Fruit fly (Drosophila melanogaster): ENCODE results near the gene CG5567.

DNA sequence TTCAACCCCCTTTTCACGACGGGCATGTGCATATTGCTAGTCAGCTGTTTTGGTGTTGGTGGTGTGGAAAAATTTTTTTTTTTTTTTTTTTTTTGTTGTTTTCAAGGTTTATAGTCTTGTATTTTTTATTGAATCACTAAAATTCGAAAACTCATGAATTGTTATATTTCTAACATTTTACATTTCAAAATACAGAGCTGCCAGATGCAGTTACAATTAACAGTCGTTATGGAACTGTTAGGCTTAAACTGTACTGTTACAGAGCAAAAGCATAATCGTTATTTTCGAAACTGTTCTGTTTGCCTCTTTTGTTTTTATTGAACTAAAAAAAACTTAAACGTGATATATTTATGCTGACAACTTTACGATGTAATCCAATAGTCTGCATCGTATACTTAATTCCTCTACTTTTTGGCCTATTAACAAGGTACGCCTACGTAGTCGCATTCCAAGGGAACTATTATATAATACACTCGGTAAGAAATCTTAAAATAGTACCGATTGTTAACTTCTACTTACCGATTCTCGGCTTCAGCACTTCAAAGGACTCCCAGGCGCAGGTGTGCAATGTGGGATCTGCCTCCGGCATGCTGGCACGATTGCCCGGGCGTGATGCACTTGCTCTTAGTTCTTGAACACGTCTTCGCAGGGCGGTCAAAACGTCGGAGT lies 36.9 kb downstream of the CG5567 start, which contains the start of gene CG32187:
- TF ChIP-seq CTCF (optimal IDR thresholded peaks at IDR 0.05) (no peak), CG8478 (optimal IDR thresholded peaks at IDR 0.05) (no peak)
